Worm (Caenorhabditis elegans) whole organism, L4 larva: ENCODE data around the gene ZC449.4.

ENCODE experiments used
- T20F7.1 ChIP-seq: fragments of 200-800 bp; sonication (Bioruptor generic); optimal IDR thresholded peaks from 2 replicates; lab custom pipeline; 2018; ENCODE audit warnings: mild to moderate bottlenecking, missing genetic modification characterization, missing compliant biosample characterization
- ZK546.5 ChIP-seq, 2 experiments: sonication (generic microtip); optimal IDR thresholded peaks; 2 replicates each; lab custom pipeline; 2017; ENCODE audit warnings: missing biosample characterization in 2 of 2, missing genetic modification characterization in 2 of 2
- aha-1 ChIP-seq: fragments of 150-350 bp; peaks from one replicate; lab custom pipeline; 2014; ENCODE audit warnings: missing biosample characterization, missing genetic modification characterization
- lim-7 ChIP-seq: fragments of 200-800 bp; sonication (Bioruptor generic); IDR thresholded peaks from 2 replicates; pipeline ENCODE4 v1.3.6; 2022; ENCODE audit warnings: missing genetic modification characterization, missing compliant biosample characterization
- lin-13 ChIP-seq: fragments of 150-350 bp; optimal IDR thresholded peaks from 2 replicates; lab custom pipeline; 2014; ENCODE audit warnings: missing biosample characterization, missing genetic modification reagents, missing genetic modification characterization
- nhr-10 ChIP-seq: fragments of 150-350 bp; optimal IDR thresholded peaks from 2 replicates; lab custom pipeline; 2014; ENCODE audit warnings: missing biosample characterization, missing genetic modification characterization
- skn-1 ChIP-seq: fragments of 150-350 bp; optimal IDR thresholded peaks from 2 replicates; lab custom pipeline; 2014; ENCODE audit warnings: missing biosample characterization, missing genetic modification characterization
- snpc-4 ChIP-seq: fragments of 150-350 bp; optimal IDR thresholded peaks from 2 replicates; lab custom pipeline; 2014; ENCODE audit warnings: missing biosample characterization, missing genetic modification characterization

DNA sequence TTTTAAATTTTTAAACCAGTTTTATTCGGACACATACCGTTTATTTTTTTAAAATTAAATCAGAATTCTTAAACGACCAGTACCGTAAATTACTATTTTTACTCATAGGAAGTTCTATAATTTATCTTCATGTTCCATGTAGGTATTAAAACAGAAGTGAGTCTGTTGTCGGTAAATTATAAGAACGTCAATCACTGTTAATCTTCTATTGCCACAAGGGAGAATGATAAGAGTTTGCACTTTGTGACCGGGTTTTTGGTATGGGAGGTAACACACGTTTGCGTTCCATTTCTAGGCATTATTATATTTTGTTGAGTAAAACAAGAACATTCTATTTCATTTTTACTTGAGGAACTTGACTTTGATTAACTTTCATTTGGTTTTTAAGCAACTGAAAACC, 24.8 kb downstream of the ZC449.4 start, which contains the start of gene hsd-3:
- TF ChIP-seq lin-13 (no peak), ZK546.5 (tag; optimal IDR thresholded peaks at IDR 0.05; lab: Kevin White, UChicago) (no peak), skn-1 (tag; lab: Kevin White, UChicago) (no peak), aha-1 (no peak), nhr-10 (tag; lab: Kevin White, UChicago) (no peak), T20F7.1 (GFP tag; lab: Kevin White, UChicago) (no peak), snpc-4 (no peak), lim-7 (GFP tag; lab: Robert Waterston, UW) (no peak)
